Worm (Caenorhabditis elegans): ENCODE results near the gene W07G4.7.

W07G4.7 gene

ce11 chrV:13071052-13071451 is 36.5 kb upstream of the W07G4.7 start, which contains the start of gene C34B4.3:
Gene C34B4.3 (minus strand): TSS chrV:13071152.
- TF ChIP-seq npax-4 (tag; optimal IDR thresholded peaks at IDR 0.05), result no peak
- no peak for TF ChIP-seq odd-2 (tag; optimal IDR thresholded peaks at IDR 0.05)
- no peak for TF ChIP-seq sdc-2 (tag; optimal IDR thresholded peaks at IDR 0.05)
- no peak for TF ChIP-seq C38D4.7 (GFP tag; optimal IDR thresholded peaks at IDR 0.05)
- TF ChIP-seq ceh-34 (tag; optimal IDR thresholded peaks at IDR 0.05), result no peak
- no peak for TF ChIP-seq eyg-1 (tag; optimal IDR thresholded peaks at IDR 0.05)
- TF ChIP-seq C08G9.2 (tag; optimal IDR thresholded peaks at IDR 0.05), result no peak
- no peak for TF ChIP-seq ceh-18 (tag; optimal IDR thresholded peaks at IDR 0.05)
- TF ChIP-seq tbx-7 (tag; optimal IDR thresholded peaks at IDR 0.05), result no peak
- no peak for TF ChIP-seq nfya-1 (tag; optimal IDR thresholded peaks at IDR 0.05)
- no peak for TF ChIP-seq tbx-2 (tag; optimal IDR thresholded peaks at IDR 0.05)
- no peak for TF ChIP-seq nhr-11 (tag; optimal IDR thresholded peaks at IDR 0.05)
- TF ChIP-seq sox-4 (tag; optimal IDR thresholded peaks at IDR 0.05), result no peak
- no peak for TF ChIP-seq ztf-16 (tag; optimal IDR thresholded peaks at IDR 0.05)
- TF ChIP-seq gmeb-2 (tag; optimal IDR thresholded peaks at IDR 0.05), result no peak
- TF ChIP-seq hlh-6 (tag; optimal IDR thresholded peaks at IDR 0.05), result no peak
- no peak for TF ChIP-seq ceh-48 (tag; optimal IDR thresholded peaks at IDR 0.05)
- no peak for TF ChIP-seq ceh-14 (tag; optimal IDR thresholded peaks at IDR 0.05)
- no peak for TF ChIP-seq rnt-1 (tag; optimal IDR thresholded peaks at IDR 0.05)
- TF ChIP-seq ceh-22 (tag; optimal IDR thresholded peaks at IDR 0.05), result no peak

ce11 chrV:13070278-13070677 is 35.8 kb upstream of the W07G4.7 start:
- no peak for TF ChIP-seq pros-1 (tag; optimal IDR thresholded peaks at IDR 0.05)
- no peak for TF ChIP-seq hlh-8 (tag; optimal IDR thresholded peaks at IDR 0.05)

ce11 chrV:13064164-13064563 is 29.7 kb upstream of the W07G4.7 start:
- TF ChIP-seq ceh-22 (tag; optimal IDR thresholded peaks at IDR 0.05) (no peak), syd-9 (tag; optimal IDR thresholded peaks at IDR 0.05) (no peak), Y22D7AL.16 (tag; optimal IDR thresholded peaks at IDR 0.05) (no peak), unc-3 (GFP tag; conservative IDR thresholded peaks at IDR 0.05) (no peak), unc-3 (tag; optimal IDR thresholded peaks at IDR 0.05) (no peak), ceh-2 (tag; optimal IDR thresholded peaks at IDR 0.05) (no peak), lin-11 (tag; optimal IDR thresholded peaks at IDR 0.05) (no peak), fkh-10 (GFP tag; optimal IDR thresholded peaks at IDR 0.05) (no peak), unc-86 (tag; optimal IDR thresholded peaks at IDR 0.05) (no peak), ttx-3 (tag; optimal IDR thresholded peaks at IDR 0.05) (no peak), ceh-31 (tag; optimal IDR thresholded peaks at IDR 0.05) (no peak), ahr-1 (tag; optimal IDR thresholded peaks at IDR 0.05) (no peak), tbx-2 (tag; optimal IDR thresholded peaks at IDR 0.05) (no peak), ref-2 (tag; optimal IDR thresholded peaks at IDR 0.05) (no peak), elt-2 (tag; optimal IDR thresholded peaks at IDR 0.05) (no peak), F13H6.1 (tag; optimal IDR thresholded peaks at IDR 0.05) (no peak), K02D7.2 (tag; optimal IDR thresholded peaks at IDR 0.05) (no peak), C38D4.7 (GFP tag; optimal IDR thresholded peaks at IDR 0.05) (no peak), C08G9.2 (tag; optimal IDR thresholded peaks at IDR 0.05) (no peak), lim-6 (tag; optimal IDR thresholded peaks at IDR 0.05) (no peak)

ce11 chrV:13063402-13063801 is 28.9 kb upstream of the W07G4.7 start:
- TF ChIP-seq che-1 (tag; optimal IDR thresholded peaks at IDR 0.05) (no peak), ceh-31 (tag; optimal IDR thresholded peaks at IDR 0.05) (no peak), pat-9 (tag; optimal IDR thresholded peaks at IDR 0.05) (no peak), ahr-1 (tag; optimal IDR thresholded peaks at IDR 0.05) (no peak)

Measured in whole organism, late embryonic.